Fruit fly (Drosophila melanogaster): ENCODE data around the gene CG46244.

DNA sequence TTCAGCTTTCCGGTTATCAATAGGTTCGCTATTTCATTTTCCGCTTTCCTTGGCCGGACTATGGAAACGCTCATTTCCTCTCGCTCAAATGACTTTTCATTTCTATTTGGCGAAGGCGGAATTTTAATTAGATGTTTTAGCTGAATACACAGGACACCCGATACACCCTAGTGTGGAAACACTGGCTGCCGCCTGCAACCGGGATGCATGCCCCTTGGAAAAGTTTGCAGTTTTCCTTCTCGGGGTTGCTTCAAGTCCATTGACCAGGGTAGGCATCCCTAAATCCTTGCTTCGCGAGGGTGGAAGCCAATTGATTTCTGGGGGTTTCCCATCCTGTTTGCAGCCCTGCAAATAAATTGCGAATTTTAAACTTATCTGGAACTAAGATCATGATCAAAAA lies 17.4 kb upstream of the CG46244 start:
- no peak for TF ChIP-seq CG10348 (GFP tag; IDR thresholded peaks at IDR 0.05)
- no peak for TF ChIP-seq CG8301 (tag; optimal IDR thresholded peaks at IDR 0.05)
- no peak for TF ChIP-seq Pif1A (GFP tag; optimal IDR thresholded peaks at IDR 0.05)
- no peak for TF ChIP-seq gl (tag; optimal IDR thresholded peaks at IDR 0.05)
- TF ChIP-seq EcR (GFP tag; optimal IDR thresholded peaks at IDR 0.05): no peak
- TF ChIP-seq fd96Ca (GFP tag; IDR thresholded peaks at IDR 0.05): no peak
- TF ChIP-seq D1 (tag; optimal IDR thresholded peaks at IDR 0.05): no peak
- TF ChIP-seq CG8159 (tag; optimal IDR thresholded peaks at IDR 0.05): no peak
- no peak for TF ChIP-seq CG9948 (tag; optimal IDR thresholded peaks at IDR 0.05)
- TF ChIP-seq CG12605 (GFP tag; IDR thresholded peaks at IDR 0.05): no peak

Data from whole organism, pupa.